Fruit fly (Drosophila melanogaster) whole organism, prepupa: ENCODE results near the gene Acp98AB.

Experiments used
- CG3032 ChIP-seq: fragments of 200-800 bp; optimal IDR thresholded peaks from 2 replicates; lab custom pipeline; 2019; ENCODE audit warnings: missing biosample characterization, mild to moderate bottlenecking, missing genetic modification characterization, moderate library complexity
- CG7368 ChIP-seq: fragments of 200-800 bp; sonication (Bioruptor generic); optimal IDR thresholded peaks from 3 replicates; lab custom pipeline; 2016; ENCODE audit warnings: missing biosample characterization, missing genetic modification characterization
- CG8319 ChIP-seq: fragments of 200-800 bp; sonication (Bioruptor generic); optimal IDR thresholded peaks from 3 replicates; lab custom pipeline; 2016; ENCODE audit warnings: missing biosample characterization, missing genetic modification characterization
- Eip78C ChIP-seq: fragments of 200-800 bp; sonication (Bioruptor generic); peaks from one replicate; lab custom pipeline; 2016; ENCODE audit warnings: missing biosample characterization, missing genetic modification characterization
- Hr4 ChIP-seq: fragments of 200-800 bp; sonication (Bioruptor generic); optimal IDR thresholded peaks from 3 replicates; lab custom pipeline; 2016; ENCODE audit warnings: missing biosample characterization, missing genetic modification characterization
- Met ChIP-seq: fragments of 200-800 bp; sonication (Bioruptor generic); optimal IDR thresholded peaks from 3 replicates; lab custom pipeline; 2016; ENCODE audit warnings: missing biosample characterization, missing genetic modification characterization
- OdsH ChIP-seq: fragments of 200-800 bp; sonication (Bioruptor generic); optimal IDR thresholded peaks from 3 replicates; lab custom pipeline; 2016; ENCODE audit warnings: missing biosample characterization, missing genetic modification characterization
- Sox15 ChIP-seq: fragments of 200-800 bp; sonication (Bioruptor generic); optimal IDR thresholded peaks from 3 replicates; lab custom pipeline; 2016; ENCODE audit warnings: missing biosample characterization, missing genetic modification characterization
- cyc ChIP-seq: fragments of 200-800 bp; sonication (Bioruptor generic); optimal IDR thresholded peaks from 3 replicates; lab custom pipeline; 2016; ENCODE audit warnings: missing biosample characterization, missing genetic modification characterization
- salr ChIP-seq, 2 experiments: fragments of 200-800 bp; sonication (Bioruptor generic); optimal IDR thresholded peaks; 3 replicates each; lab custom pipeline; 2016 to 2018; ENCODE audit warnings: missing biosample characterization in 2 of 2, missing genetic modification characterization in 2 of 2, mild to moderate bottlenecking in 1 of 2

dm6 chr3R:27651710-27652109 is 43.0 kb upstream of the Acp98AB start:
- TF ChIP-seq Eip78C (GFP tag; lab: Kevin White, UChicago) (no peak), Sox15 (GFP tag; lab: Kevin White, UChicago) (no peak), salr (GFP tag; optimal IDR thresholded peaks at IDR 0.05; lab: Kevin White, UChicago) (no peak), OdsH (no peak), CG8319 (no peak), Hr4 (GFP tag; lab: Kevin White, UChicago) (no peak), CG7368 (no peak), Met (GFP tag; lab: Kevin White, UChicago) (no peak), cyc (GFP tag; lab: Kevin White, UChicago) (no peak), CG3032 (tag; lab: Kevin White, UChicago) (no peak)
